Fruit fly (Drosophila melanogaster) whole organism, embryonic: ENCODE results near the gene CG7272.
A peak's percentile ranks its signal among the peaks of the same experiment; 100 is the strongest.

Experiments used
- CG1603 ChIP-seq: fragments of 200-800 bp; sonication (Bioruptor generic); optimal IDR thresholded peaks from 2 replicates; lab custom pipeline; 2019; ENCODE audit warnings: missing biosample characterization, mild to moderate bottlenecking, missing genetic modification characterization, moderate library complexity
- CG2202 ChIP-seq: fragments of 200-800 bp; sonication (Bioruptor generic); optimal IDR thresholded peaks from 2 replicates; lab custom pipeline; 2018; ENCODE audit warnings: missing biosample characterization, mild to moderate bottlenecking, missing genetic modification characterization
- CG34376 ChIP-seq: fragments of 200-800 bp; sonication (Bioruptor generic); optimal IDR thresholded peaks from 2 replicates; lab custom pipeline; 2018; ENCODE audit warnings: missing biosample characterization, mild to moderate bottlenecking, missing genetic modification characterization
- CG9215 ChIP-seq: fragments of 200-800 bp; sonication (Bioruptor generic); IDR thresholded peaks from 2 replicates; pipeline ENCODE4 v1.3.6; 2022; ENCODE audit warnings: missing biosample characterization, missing genetic modification characterization
- CkIIα-i1 ChIP-seq: fragments of 200-800 bp; sonication (Bioruptor generic); IDR thresholded peaks from 2 replicates; pipeline ENCODE4 v1.3.6; 2022; ENCODE audit warnings: missing biosample characterization, missing genetic modification characterization
- Drgx ChIP-seq: fragments of 200-800 bp; sonication (Bioruptor generic); IDR thresholded peaks from 2 replicates; pipeline ENCODE4 v1.3.6; 2022; ENCODE audit warnings: missing biosample characterization, missing genetic modification characterization
- Nf-YB ChIP-seq: fragments of 200-800 bp; sonication (Bioruptor generic); optimal IDR thresholded peaks from 3 replicates; lab custom pipeline; 2019; ENCODE audit warnings: missing biosample characterization, mild to moderate bottlenecking, missing genetic modification characterization, moderate library complexity
- crp ChIP-seq, 2 experiments: fragments of 200-800 bp; sonication (Bioruptor generic); optimal IDR thresholded peaks; 2 replicates in 1 of 2; 3 replicates in 1 of 2; lab custom pipeline; 2017; ENCODE audit warnings: missing biosample characterization in 2 of 2, missing genetic modification characterization in 2 of 2, mild to moderate bottlenecking in 1 of 2, moderate library complexity in 1 of 2
- hbn ChIP-seq: fragments of 200-800 bp; sonication (Bioruptor generic); IDR thresholded peaks from 2 replicates; pipeline ENCODE4 v1.3.6; 2022; ENCODE audit warnings: missing biosample characterization, missing genetic modification characterization; ENCODE audit not compliant: partially characterized antibody
- jing ChIP-seq: fragments of 200-800 bp; sonication (Bioruptor generic); optimal IDR thresholded peaks from 2 replicates; lab custom pipeline; 2018; ENCODE audit warnings: missing biosample characterization, mild to moderate bottlenecking, missing genetic modification characterization
- kay ChIP-seq: fragments of 200-800 bp; sonication (Bioruptor generic); optimal IDR thresholded peaks from 2 replicates; lab custom pipeline; 2016; ENCODE audit warnings: missing biosample characterization, missing genetic modification characterization
- oc ChIP-seq: fragments of 200-800 bp; sonication (Bioruptor generic); optimal IDR thresholded peaks from 2 replicates; lab custom pipeline; 2018; ENCODE audit warnings: missing biosample characterization, mild to moderate bottlenecking, missing genetic modification characterization, moderate library complexity
- psq ChIP-seq: fragments of 200-800 bp; sonication (Bioruptor generic); optimal IDR thresholded peaks from 2 replicates; lab custom pipeline; 2017; ENCODE audit warnings: missing biosample characterization, missing genetic modification characterization
- usp ChIP-seq: fragments of >200 bp; optimal IDR thresholded peaks from 2 replicates; lab custom pipeline; 2017; ENCODE audit warnings: missing biosample characterization, missing genetic modification characterization

- no peak for TF ChIP-seq jing
- no peak for TF ChIP-seq CG9215 (GFP tag; lab: Robert Waterston, UW)
- TF ChIP-seq hbn (GFP tag; lab: Robert Waterston, UW): no peak
- TF ChIP-seq CG1603 (tag; lab: Kevin White, UChicago): peak; percentile 31
- TF ChIP-seq CkIIα-i1 (GFP tag; lab: Robert Waterston, UW): no peak
- TF ChIP-seq CG34376 (GFP tag; lab: Kevin White, UChicago): no peak
- no peak for TF ChIP-seq CG2202 (tag; lab: Kevin White, UChicago)
- no peak for TF ChIP-seq usp
- no peak for TF ChIP-seq oc (tag; lab: Kevin White, UChicago)
- TF ChIP-seq crp (GFP tag; optimal IDR thresholded peaks at IDR 0.05; lab: Kevin White, UChicago): no peak
- TF ChIP-seq Drgx (GFP tag; lab: Robert Waterston, UW): no peak
- TF ChIP-seq Nf-YB (GFP tag; lab: Kevin White, UChicago): no peak
- TF ChIP-seq kay: no peak
- no peak for TF ChIP-seq psq (GFP tag; lab: Kevin White, UChicago)
These were observed 44.0 kb downstream of the CG7272 start for dm6 chr3L:15544455-15545415.
